Fruit fly (Drosophila melanogaster): ENCODE measurements around the gene Cyp4d14.
A peak's percentile ranks its signal among the peaks of the same experiment; 100 is the strongest.

Gene Cyp4d14

DNA sequence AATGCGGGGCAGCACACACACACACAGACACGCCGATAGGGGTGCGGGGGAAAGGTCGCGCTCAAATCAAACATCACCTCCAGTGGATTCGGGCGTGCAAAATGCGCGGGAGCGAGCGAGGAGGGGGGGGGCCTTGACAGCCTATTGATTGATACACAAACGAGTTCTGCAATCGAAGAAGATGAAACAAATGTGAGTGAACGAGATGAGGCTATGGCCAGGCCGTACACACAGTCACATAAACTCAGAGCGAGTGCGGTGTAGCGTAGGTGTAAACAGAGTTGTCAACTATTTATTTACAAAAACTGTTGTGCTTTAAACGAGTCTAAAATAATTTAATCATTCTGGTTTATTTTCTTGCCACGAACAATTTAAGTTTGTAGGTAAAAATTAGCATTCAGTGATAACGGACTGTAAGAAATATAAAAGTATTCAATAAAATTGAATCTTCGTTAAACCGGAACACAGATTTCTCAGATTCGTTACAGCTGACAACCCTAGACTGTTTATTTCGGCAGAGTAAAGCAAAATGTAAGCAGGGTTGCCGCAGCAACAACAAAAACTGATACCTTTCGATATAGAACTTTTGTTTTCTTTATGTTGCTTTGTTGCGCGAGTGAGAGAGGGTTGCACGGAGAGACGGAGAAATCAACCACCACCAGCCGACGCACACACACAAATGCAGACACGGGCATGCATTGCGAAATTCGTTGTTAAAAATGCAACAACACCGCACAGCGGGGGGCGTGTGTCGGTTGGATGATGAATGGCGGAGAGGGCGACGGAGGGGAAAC, 40.0 kb downstream of the Cyp4d14 start:
- TF ChIP-seq Ets21C (GFP tag; optimal IDR thresholded peaks at IDR 0.05) (peak; percentile 90), Smox (GFP tag; optimal IDR thresholded peaks at IDR 0.05) (peak; percentile 92), topi (GFP tag; optimal IDR thresholded peaks at IDR 0.05) (peak; percentile 95), achi (GFP tag; optimal IDR thresholded peaks at IDR 0.05) (peak; percentile 87), CG7368 (GFP tag; optimal IDR thresholded peaks at IDR 0.05) (peak; percentile 72), Sox102F (GFP tag; optimal IDR thresholded peaks at IDR 0.05) (peak; percentile 87), Sox14 (GFP tag; optimal IDR thresholded peaks at IDR 0.05) (peak; percentile 92), CG34406 (GFP tag; optimal IDR thresholded peaks at IDR 0.05) (peak; percentile 88), CG6808 (GFP tag; optimal IDR thresholded peaks at IDR 0.05) (peak; percentile 87), acj6 (GFP tag; optimal IDR thresholded peaks at IDR 0.05) (peak; percentile 87), CG6854 (GFP tag; optimal IDR thresholded peaks at IDR 0.05) (peak; percentile 86), Eip93F (GFP tag; optimal IDR thresholded peaks at IDR 0.05) (peak; percentile 85), vri (GFP tag; optimal IDR thresholded peaks at IDR 0.05) (peak; percentile 87), Ets96B (tag; optimal IDR thresholded peaks at IDR 0.05) (peak; percentile 87), Met (GFP tag; optimal IDR thresholded peaks at IDR 0.05) (peak; percentile 95), CG15336 (GFP tag; IDR thresholded peaks at IDR 0.05) (peak; percentile 90), CG3919 (GFP tag; optimal IDR thresholded peaks at IDR 0.05) (peak; percentile 81), lz (GFP tag; optimal IDR thresholded peaks at IDR 0.05) (peak; percentile 94), Hr39 (GFP tag; optimal IDR thresholded peaks at IDR 0.05) (peak; percentile 93), CG6276 (GFP tag; optimal IDR thresholded peaks at IDR 0.05) (peak; percentile 83), CG8632 (GFP tag; optimal IDR thresholded peaks at IDR 0.05) (peak; percentile 87), salr (GFP tag; optimal IDR thresholded peaks at IDR 0.05) (peak; percentile 64 to 66), cyc (GFP tag; optimal IDR thresholded peaks at IDR 0.05) (peak; percentile 92), CG10631 (GFP tag; optimal IDR thresholded peaks at IDR 0.05) (peak; percentile 84), CG3032 (tag; optimal IDR thresholded peaks at IDR 0.05) (peak; percentile 86), fd59A (GFP tag; optimal IDR thresholded peaks at IDR 0.05) (peak; percentile 80), dsx (GFP tag; optimal IDR thresholded peaks at IDR 0.05; ENCODE audit: poor library complexity, severe bottlenecking) (peak; percentile 88), CG4318 (GFP tag; optimal IDR thresholded peaks at IDR 0.05) (peak; percentile 68), esn (GFP tag; optimal IDR thresholded peaks at IDR 0.05) (peak; percentile 94), svp (GFP tag) (peak; percentile 95), CG8319 (GFP tag; optimal IDR thresholded peaks at IDR 0.05) (peak; percentile 85), CG1621 (tag; optimal IDR thresholded peaks at IDR 0.05) (peak; percentile 81), dac (GFP tag; optimal IDR thresholded peaks at IDR 0.05) (peak; percentile 28), CG9139 (GFP tag; optimal IDR thresholded peaks at IDR 0.05) (peak; percentile 79), pdm3 (GFP tag; optimal IDR thresholded peaks at IDR 0.05) (peak; percentile 89), CG8119 (GFP tag; IDR thresholded peaks at IDR 0.05) (peak; percentile 83), Hr38 (GFP tag; optimal IDR thresholded peaks at IDR 0.05) (no peak), CG11762 (GFP tag; optimal IDR thresholded peaks at IDR 0.05; ENCODE audit: insufficient read depth) (peak; percentile 81), Gug (GFP tag; IDR thresholded peaks at IDR 0.05) (peak; percentile 67), Hr4 (GFP tag; optimal IDR thresholded peaks at IDR 0.05) (peak; percentile 80), OdsH (GFP tag; optimal IDR thresholded peaks at IDR 0.05) (peak; percentile 90), CG10669 (GFP tag; optimal IDR thresholded peaks at IDR 0.05) (peak; percentile 91), CG32006 (GFP tag; optimal IDR thresholded peaks at IDR 0.05) (peak; percentile 82), CG6792 (GFP tag; optimal IDR thresholded peaks at IDR 0.05) (peak; percentile 89), CG31627 (GFP tag; optimal IDR thresholded peaks at IDR 0.05) (peak; percentile 93), CG6163 (GFP tag; IDR thresholded peaks at IDR 0.05) (peak; percentile 84), CG16779 (tag; optimal IDR thresholded peaks at IDR 0.05) (peak; percentile 68), fd85E (GFP tag; optimal IDR thresholded peaks at IDR 0.05) (peak; percentile 73), net (GFP tag; optimal IDR thresholded peaks at IDR 0.05) (peak; percentile 85), Sox15 (GFP tag; optimal IDR thresholded peaks at IDR 0.05) (peak; percentile 81), CG11294 (GFP tag; IDR thresholded peaks at IDR 0.05) (peak; percentile 73)
